Fruit fly (Drosophila melanogaster) S2 (cell line): ENCODE data around the gene Rpt3.
"Not testable (repeated sequence)": the region's sequence is repeated elsewhere in the genome, so short reads cannot be mapped to it uniquely, and the experiment has no call there.

Experiments
- CG8478 ChIP-seq: fragments of >200 bp; optimal IDR thresholded peaks from 2 replicates; lab custom pipeline; 2018
- CTCF ChIP-seq, 2 experiments: fragments of >200 bp; optimal IDR thresholded peaks; 2 replicates each; lab custom pipeline; 2018

Gene Rpt3

dm6 chrX:11124749-11125508 lies at the start of gene Rpt3:
Rpt3 (plus strand) TSS chrX:11125101.
- TF ChIP-seq CG8478 (lab: Kevin White, UChicago) (no peak), CTCF (optimal IDR thresholded peaks at IDR 0.05; lab: Kevin White, UChicago) (no peak)

dm6 chrX:11081242-11081641 lies 43.7 kb upstream of the Rpt3 start:
- TF ChIP-seq CG8478 (lab: Kevin White, UChicago): no peak
- no peak for TF ChIP-seq CTCF (optimal IDR thresholded peaks at IDR 0.05; lab: Kevin White, UChicago)

- TF ChIP-seq CTCF (optimal IDR thresholded peaks at IDR 0.05; lab: Kevin White, UChicago) (peak; percentile 75 to 77), CG8478 (lab: Kevin White, UChicago) (no peak)
Observed at dm6 chrX:11081834-11082233, 43.1 kb upstream of the Rpt3 start.

dm6 chrX:11083007-11083406 lies 41.9 kb upstream of the Rpt3 start:
- TF ChIP-seq CTCF (optimal IDR thresholded peaks at IDR 0.05; lab: Kevin White, UChicago) (no peak), CG8478 (lab: Kevin White, UChicago) (no peak)

- no peak for TF ChIP-seq CG8478 (lab: Kevin White, UChicago)
- TF ChIP-seq CTCF (optimal IDR thresholded peaks at IDR 0.05; lab: Kevin White, UChicago): no peak
Observed at dm6 chrX:11086250-11086649, 38.7 kb upstream of the Rpt3 start, which contains the start of gene sev. sev (minus strand) TSS chrX:11086299.

- TF ChIP-seq CG8478 (lab: Kevin White, UChicago) (no peak), CTCF (optimal IDR thresholded peaks at IDR 0.05; lab: Kevin White, UChicago) (no peak)
Observed at dm6 chrX:11087384-11087783, 37.5 kb upstream of the Rpt3 start.

dm6 chrX:11088778-11089340 lies 36.0 kb upstream of the Rpt3 start, which contains the start of gene Vago:
Vago (plus strand) TSS chrX:11089290.
- TF ChIP-seq CG8478 (lab: Kevin White, UChicago) (no peak), CTCF (optimal IDR thresholded peaks at IDR 0.05; lab: Kevin White, UChicago) (no peak)

dm6 chrX:11090161-11090560 lies 34.7 kb upstream of the Rpt3 start, which contains the start of gene CG2076:
CG2076 (plus strand) TSS chrX:11090210.
- TF ChIP-seq CTCF (optimal IDR thresholded peaks at IDR 0.05; lab: Kevin White, UChicago): no peak
- TF ChIP-seq CG8478 (lab: Kevin White, UChicago): no peak

dm6 chrX:11092201-11092600 lies 32.7 kb upstream of the Rpt3 start, which contains the start of gene CG2061:
CG2061 (plus strand) TSS chrX:11092492.
- no peak for TF ChIP-seq CG8478 (lab: Kevin White, UChicago)
- no peak for TF ChIP-seq CTCF (optimal IDR thresholded peaks at IDR 0.05; lab: Kevin White, UChicago)

dm6 chrX:11095276-11095675 lies 29.6 kb upstream of the Rpt3 start:
- TF ChIP-seq CG8478 (lab: Kevin White, UChicago): no peak
- TF ChIP-seq CTCF (optimal IDR thresholded peaks at IDR 0.05; lab: Kevin White, UChicago): no peak

- not testable (repeated sequence) for TF ChIP-seq CG8478 (lab: Kevin White, UChicago); CTCF (optimal IDR thresholded peaks at IDR 0.05; lab: Kevin White, UChicago)
Observed at dm6 chrX:11095973-11096372, 28.9 kb upstream of the Rpt3 start, which contains the start of gene CG42249. CG42249 (plus strand) TSS chrX:11096273.

dm6 chrX:11108148-11108844 lies 16.6 kb upstream of the Rpt3 start, which contains the start of gene Hsp60A:
Hsp60A (plus strand) TSS chrX:11108482.
- TF ChIP-seq CG8478 (lab: Kevin White, UChicago) (no peak), CTCF (optimal IDR thresholded peaks at IDR 0.05; lab: Kevin White, UChicago) (no peak)

- TF ChIP-seq CG8478 (lab: Kevin White, UChicago) (no peak), CTCF (optimal IDR thresholded peaks at IDR 0.05; lab: Kevin White, UChicago) (peak; percentile 40 to 49)
Observed at dm6 chrX:11108845-11109450, 16.0 kb upstream of the Rpt3 start.

dm6 chrX:11109670-11110069 lies 15.2 kb upstream of the Rpt3 start:
- TF ChIP-seq CG8478 (lab: Kevin White, UChicago): no peak
- TF ChIP-seq CTCF (optimal IDR thresholded peaks at IDR 0.05; lab: Kevin White, UChicago): no peak
